Worm (Caenorhabditis elegans): ENCODE measurements around the gene Y53F4B.18.

The Y53F4B.18 gene

DNA sequence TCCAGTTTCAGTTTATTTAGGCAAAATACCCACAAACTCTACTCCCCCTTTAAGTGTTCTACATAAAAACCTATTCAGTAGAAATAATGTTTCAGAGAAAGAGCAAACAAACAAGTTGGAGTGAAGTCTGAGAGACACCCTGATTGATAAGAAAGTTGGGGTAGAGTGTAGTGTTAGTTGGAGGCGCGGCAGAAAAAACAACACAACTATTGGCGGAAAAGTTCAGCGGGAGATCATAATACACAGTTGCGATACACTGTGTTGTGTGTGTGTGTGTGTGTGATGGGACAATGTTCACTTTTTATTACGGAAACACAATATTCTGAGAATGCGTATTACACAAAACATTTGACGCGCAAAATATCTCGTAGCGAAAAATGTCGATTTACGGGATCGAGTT lies 3.3 kb upstream of the Y53F4B.18 start (continued):
- TF ChIP-seq spr-3 (GFP tag; optimal IDR thresholded peaks at IDR 0.05), result no peak
- TF ChIP-seq mxl-2 (GFP tag; conservative IDR thresholded peaks at IDR 0.05), result no peak
- TF ChIP-seq F37D6.2 (tag; optimal IDR thresholded peaks at IDR 0.05), result no peak
- TF ChIP-seq fkh-10 (GFP tag; optimal IDR thresholded peaks at IDR 0.05), result no peak
- no peak for TF ChIP-seq unc-39 (tag; optimal IDR thresholded peaks at IDR 0.05)
- no peak for TF ChIP-seq F49E8.2 (tag; optimal IDR thresholded peaks at IDR 0.05; ENCODE audit: borderline replicate concordance)
- no peak for TF ChIP-seq zag-1 (tag; optimal IDR thresholded peaks at IDR 0.05)
- no peak for TF ChIP-seq ZK337.2 (GFP tag; IDR thresholded peaks at IDR 0.05)
- TF ChIP-seq fos-1 (tag; optimal IDR thresholded peaks at IDR 0.05), result no peak
- peak; percentile 75 for TF ChIP-seq dmd-6 (GFP tag; IDR thresholded peaks at IDR 0.05)
- TF ChIP-seq mxl-3 (GFP tag; optimal IDR thresholded peaks at IDR 0.05), result no peak
- TF ChIP-seq hlh-11 (tag; optimal IDR thresholded peaks at IDR 0.05), result no peak
- TF ChIP-seq nhr-102 (tag; optimal IDR thresholded peaks at IDR 0.05), result no peak
- no peak for TF ChIP-seq hlh-30 (tag; optimal IDR thresholded peaks at IDR 0.05; ENCODE audit: insufficient read depth)
- no peak for TF ChIP-seq T26A8.4 (GFP tag; IDR thresholded peaks at IDR 0.05)
- no peak for TF ChIP-seq R02D3.7 (tag; optimal IDR thresholded peaks at IDR 0.05)
- TF ChIP-seq daf-19 (GFP tag; conservative IDR thresholded peaks at IDR 0.05), result no peak
- TF ChIP-seq nhr-25 (tag; optimal IDR thresholded peaks at IDR 0.05; ENCODE audit: borderline replicate concordance, insufficient read depth), result no peak
- TF ChIP-seq aly-2 (tag; optimal IDR thresholded peaks at IDR 0.05), result no peak
- TF ChIP-seq ceh-62 (tag; optimal IDR thresholded peaks at IDR 0.05), result no peak
- no peak for TF ChIP-seq nhr-48 (tag; optimal IDR thresholded peaks at IDR 0.05)
- TF ChIP-seq ceh-44 (GFP tag; IDR thresholded peaks at IDR 0.05), result no peak

ce11 chrII:15058282-15058681 lies 13.2 kb downstream of the Y53F4B.18 start, which contains the start of gene Y53F4B.17:
Y53F4B.17 (plus strand) TSS chrII:15058656.
- TF ChIP-seq zip-11 (GFP tag; IDR thresholded peaks at IDR 0.05), result no peak
- TF ChIP-seq nhr-6 (tag; optimal IDR thresholded peaks at IDR 0.05), result no peak
- peak; percentile 97 for TF ChIP-seq set-16 (GFP tag; IDR thresholded peaks at IDR 0.05)
- TF ChIP-seq hlh-30 (tag; optimal IDR thresholded peaks at IDR 0.05; ENCODE audit: insufficient read depth), result no peak
- no peak for TF ChIP-seq T20F7.1 (GFP tag; optimal IDR thresholded peaks at IDR 0.05)
- no peak for TF ChIP-seq daf-19 (GFP tag; conservative IDR thresholded peaks at IDR 0.05)
- TF ChIP-seq ceh-44 (GFP tag; IDR thresholded peaks at IDR 0.05), result no peak

DNA sequence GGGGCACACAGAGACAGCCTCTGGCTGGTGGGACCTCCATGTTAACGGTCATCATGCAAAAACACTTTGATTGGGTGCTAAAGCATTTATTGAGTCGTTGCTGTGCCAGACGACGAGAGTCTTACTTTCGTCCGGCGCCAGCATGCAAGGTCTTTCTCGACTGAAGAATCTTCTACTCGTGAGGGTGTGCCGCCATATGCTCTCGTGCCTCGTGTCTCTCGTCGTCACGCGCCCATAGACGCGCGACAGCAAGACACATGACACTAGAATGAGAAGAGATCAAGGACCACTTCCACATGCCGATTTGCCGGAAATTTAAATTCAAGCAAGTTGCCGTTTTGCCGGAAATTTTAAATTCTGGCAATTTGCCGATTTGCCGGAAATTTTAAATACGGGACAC lies 27.6 kb downstream of the Y53F4B.18 start:
- peak; percentile 74; the same call in 1 of the 2 replicates for TF ChIP-seq hmg-1.1 (GFP tag; IDR thresholded peaks at IDR 0.05)
- peak; percentile 50; the same call in 1 of the 2 replicates for TF ChIP-seq tra-1 (GFP tag; IDR thresholded peaks at IDR 0.05)
- TF ChIP-seq hlh-30 (tag; optimal IDR thresholded peaks at IDR 0.05; ENCODE audit: insufficient read depth), result peak; percentile 15
- TF ChIP-seq mdt-29 (GFP tag; IDR thresholded peaks at IDR 0.05), result peak; percentile 51; the same call in 1 of the 2 replicates
- peak; percentile 59 for TF ChIP-seq dmd-6 (GFP tag; IDR thresholded peaks at IDR 0.05)
- TF ChIP-seq rbr-2 (tag; optimal IDR thresholded peaks at IDR 0.05), result peak; percentile 7
- peak; percentile 74; the same call in 1 of the 2 replicates for TF ChIP-seq ctbp-1 (GFP tag; IDR thresholded peaks at IDR 0.05)
- TF ChIP-seq set-16 (GFP tag; IDR thresholded peaks at IDR 0.05), result peak; percentile 35
- peak; percentile 74 for TF ChIP-seq ceh-20 (GFP tag; IDR thresholded peaks at IDR 0.05)
- peak; percentile 64 for TF ChIP-seq aha-1 (tag)
- peak in 1 of 2 experiments; percentile 3 for TF ChIP-seq mdl-1 (tag; optimal IDR thresholded peaks at IDR 0.05)

DNA sequence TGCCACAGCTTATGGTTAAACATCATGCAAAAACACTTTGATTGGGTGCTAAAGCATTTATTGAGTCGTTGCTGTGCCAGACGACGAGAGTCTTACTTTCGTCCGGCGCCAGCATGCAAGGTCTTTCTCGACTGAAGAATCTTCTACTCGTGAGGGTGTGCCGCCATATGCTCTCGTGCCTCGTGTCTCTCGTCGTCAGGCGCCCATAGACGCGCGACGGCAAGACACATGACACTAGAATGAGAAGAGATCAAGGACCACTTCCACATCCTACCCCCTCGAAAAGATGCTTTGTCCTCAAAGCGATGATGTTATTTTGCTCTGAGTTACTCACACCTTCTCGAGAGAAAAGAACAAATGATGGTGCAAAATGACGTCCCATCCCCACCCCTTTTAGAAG lies 28.7 kb downstream of the Y53F4B.18 start:
- peak; percentile 66 for TF ChIP-seq dmd-6 (GFP tag; IDR thresholded peaks at IDR 0.05)
- 0 out of 2 replicates have a peak, but pooled peaks have one; percentile 22 for TF ChIP-seq php-3 (GFP tag; IDR thresholded peaks at IDR 0.05)
- TF ChIP-seq egl-43 (GFP tag; IDR thresholded peaks at IDR 0.05), result 0 out of 2 replicates have a peak, but pooled peaks have one; percentile 13
- peak; percentile 62 for TF ChIP-seq set-16 (GFP tag; IDR thresholded peaks at IDR 0.05)
- peak; percentile 53 for TF ChIP-seq hlh-30 (tag; optimal IDR thresholded peaks at IDR 0.05; ENCODE audit: insufficient read depth)
- TF ChIP-seq ceh-20 (GFP tag; IDR thresholded peaks at IDR 0.05), result peak; percentile 75
- peak; percentile 49 for TF ChIP-seq F37D6.2 (tag; optimal IDR thresholded peaks at IDR 0.05)
- peak; percentile 25 for TF ChIP-seq hlh-11 (tag; optimal IDR thresholded peaks at IDR 0.05)
- peak; percentile 57; the same call in 1 of the 2 replicates for TF ChIP-seq hmg-1.1 (GFP tag; IDR thresholded peaks at IDR 0.05)
- peak; percentile 70; the same call in 1 of the 2 replicates for TF ChIP-seq ctbp-1 (GFP tag; IDR thresholded peaks at IDR 0.05)
- 0 out of 2 replicates have a peak, but pooled peaks have one; percentile 27 for TF ChIP-seq arid-1 (GFP tag; conservative IDR thresholded peaks at IDR 0.05)
- TF ChIP-seq mdl-1 (tag; optimal IDR thresholded peaks at IDR 0.05), result peak in 1 of 2 experiments; percentile 28
- peak; percentile 96 for TF ChIP-seq aha-1 (tag)
